Fruit fly (Drosophila melanogaster): ENCODE measurements around the gene Ent2.

Ent2 gene

dm6 chr2L:6610683-6611373 lies 48.7 kb downstream of the Ent2 start, which contains the start of gene CG11050 (continued):
- TF ChIP-seq Taf1 (GFP tag; IDR thresholded peaks at IDR 0.05) = 0 out of 2 replicates have a peak, but pooled peaks have one; percentile 26
- TF ChIP-seq ewg (GFP tag; optimal IDR thresholded peaks at IDR 0.05) = peak; percentile 47
- TF ChIP-seq CG14860 (GFP tag; IDR thresholded peaks at IDR 0.05; ENCODE audit: partially characterized antibody) = 0 out of 3 replicates have a peak, but pooled peaks have one; percentile 32
- peak; percentile 90 for TF ChIP-seq her (GFP tag; optimal IDR thresholded peaks at IDR 0.05)
- peak; percentile 73 for TF ChIP-seq Sry-δ (GFP tag; optimal IDR thresholded peaks at IDR 0.05)
- peak; percentile 72 for TF ChIP-seq CG9876 (GFP tag; optimal IDR thresholded peaks at IDR 0.05)
- peak; percentile 58 for TF ChIP-seq YL-1 (GFP tag; optimal IDR thresholded peaks at IDR 0.05)
- peak; percentile 89 for TF ChIP-seq slbo (GFP tag; IDR thresholded peaks at IDR 0.05)
- peak; percentile 60 for TF ChIP-seq E2f1 (GFP tag; IDR thresholded peaks at IDR 0.05)
- TF ChIP-seq Kr (GFP tag; optimal IDR thresholded peaks at IDR 0.05) = peak; percentile 90
- peak; percentile 77 for TF ChIP-seq CG34422 (GFP tag; IDR thresholded peaks at IDR 0.05)
- TF ChIP-seq D19B (GFP tag; optimal IDR thresholded peaks at IDR 0.05) = peak; percentile 49
- no peak for TF ChIP-seq Gsc (GFP tag; IDR thresholded peaks at IDR 0.05)
- peak; percentile 88 for TF ChIP-seq lab (GFP tag; optimal IDR thresholded peaks at IDR 0.05)
- TF ChIP-seq tap (tag; optimal IDR thresholded peaks at IDR 0.05) = peak; percentile 39
- TF ChIP-seq mirr (GFP tag; optimal IDR thresholded peaks at IDR 0.05) = peak; percentile 50
- TF ChIP-seq pnt (GFP tag; optimal IDR thresholded peaks at IDR 0.05) = peak; percentile 75
- no peak for TF ChIP-seq TFAM (GFP tag; optimal IDR thresholded peaks at IDR 0.05)
- peak; percentile 78 for TF ChIP-seq CoRest (tag; optimal IDR thresholded peaks at IDR 0.05)
- TF ChIP-seq CG8089 (GFP tag; optimal IDR thresholded peaks at IDR 0.05) = peak; percentile 76
- peak; percentile 55 for TF ChIP-seq org-1 (GFP tag; optimal IDR thresholded peaks at IDR 0.05)
- no peak for TF ChIP-seq CG43689 (GFP tag; IDR thresholded peaks at IDR 0.05)
- TF ChIP-seq gsb-n (tag; optimal IDR thresholded peaks at IDR 0.05) = peak; percentile 65
- TF ChIP-seq CG10267 (tag; optimal IDR thresholded peaks at IDR 0.05) = peak; percentile 81
- peak; percentile 84 to 90 for TF ChIP-seq dpn (GFP tag; optimal IDR thresholded peaks at IDR 0.05)
- TF ChIP-seq lilli (GFP tag; optimal IDR thresholded peaks at IDR 0.05) = peak; percentile 91
- TF ChIP-seq yki (optimal IDR thresholded peaks at IDR 0.05) = no peak
- peak; percentile 52; the same call in 1 of the 2 replicates for TF ChIP-seq CG6272 (GFP tag; IDR thresholded peaks at IDR 0.05)
- TF ChIP-seq tna (GFP tag; IDR thresholded peaks at IDR 0.05; ENCODE audit: partially characterized antibody) = peak; percentile 65; the same call in 1 of the 2 replicates
- peak; percentile 20 for TF ChIP-seq fd3F (GFP tag; optimal IDR thresholded peaks at IDR 0.05)
- peak; percentile 54 for TF ChIP-seq CG10321 (GFP tag; IDR thresholded peaks at IDR 0.05)
- TF ChIP-seq CG11247 (GFP tag; IDR thresholded peaks at IDR 0.05) = peak; percentile 44; the same call in 1 of the 2 replicates
- peak; percentile 80 for TF ChIP-seq CG12071 (GFP tag; optimal IDR thresholded peaks at IDR 0.05)
- TF ChIP-seq CG10654 (GFP tag; optimal IDR thresholded peaks at IDR 0.05) = peak; percentile 78
- peak; percentile 73 for TF ChIP-seq CG7839 (tag; optimal IDR thresholded peaks at IDR 0.05)
- TF ChIP-seq ind (GFP tag; optimal IDR thresholded peaks at IDR 0.05) = peak; percentile 77
- peak; percentile 82 for TF ChIP-seq Atf6 (GFP tag; IDR thresholded peaks at IDR 0.05)
- TF ChIP-seq abd-A (tag; optimal IDR thresholded peaks at IDR 0.05) = peak; percentile 64
- TF ChIP-seq Ravus (GFP tag; IDR thresholded peaks at IDR 0.05) = no peak; the same call in 1 of the 2 replicates
- TF ChIP-seq toy (GFP tag; IDR thresholded peaks at IDR 0.05) = 0 out of 2 replicates have a peak, but pooled peaks have one; percentile 19
- TF ChIP-seq phol (tag; optimal IDR thresholded peaks at IDR 0.05) = peak; percentile 79
- TF ChIP-seq Dip3 (GFP tag; optimal IDR thresholded peaks at IDR 0.05) = peak; percentile 71
- TF ChIP-seq Poxn (GFP tag; IDR thresholded peaks at IDR 0.05) = no peak
- peak; percentile 100 for TF ChIP-seq kay (GFP tag; optimal IDR thresholded peaks at IDR 0.05)
- no peak for TF ChIP-seq ap (GFP tag; IDR thresholded peaks at IDR 0.05)
- 0 out of 3 replicates have a peak, but pooled peaks have one; percentile 37 for TF ChIP-seq CG11695 (GFP tag; IDR thresholded peaks at IDR 0.05)
- TF ChIP-seq CG14710 (tag; optimal IDR thresholded peaks at IDR 0.05) = peak; percentile 84
- TF ChIP-seq CG8388 (GFP tag; optimal IDR thresholded peaks at IDR 0.05) = peak; percentile 69
- peak; percentile 80 for TF ChIP-seq bcd (GFP tag; optimal IDR thresholded peaks at IDR 0.05)
- peak; percentile 84 for TF ChIP-seq HLH54F (GFP tag; optimal IDR thresholded peaks at IDR 0.05)

Data from whole organism, embryonic.